Fruit fly (Drosophila melanogaster) whole organism, embryonic: ENCODE data around the gene Sirt6.

Experiments used
- Awh ChIP-seq: fragments of 200-800 bp; sonication (Bioruptor generic); IDR thresholded peaks from 2 replicates; pipeline ENCODE4, ENCODE4 v1.3.6; 2022; ENCODE audit warnings: missing biosample characterization, missing genetic modification characterization
- CG11398 ChIP-seq: fragments of 200-800 bp; sonication (Bioruptor generic); optimal IDR thresholded peaks from 2 replicates; lab custom pipeline; 2016; ENCODE audit warnings: missing biosample characterization, missing genetic modification characterization
- CG13287 ChIP-seq: fragments of 200-800 bp; sonication (Bioruptor generic); IDR thresholded peaks from 2 replicates; pipeline ENCODE4 v1.3.6; 2022; ENCODE audit warnings: missing biosample characterization, missing genetic modification characterization; ENCODE audit not compliant: partially characterized antibody
- CG13424 ChIP-seq: fragments of 200-800 bp; sonication (Bioruptor generic); optimal IDR thresholded peaks from 2 replicates; lab custom pipeline; 2019; ENCODE audit warnings: missing biosample characterization, mild to moderate bottlenecking, missing genetic modification characterization, moderate library complexity
- CG14441 ChIP-seq: fragments of 200-800 bp; sonication (Bioruptor generic); IDR thresholded peaks from 2 replicates; pipeline ENCODE4 v1.3.6; 2022; ENCODE audit warnings: missing biosample characterization, missing genetic modification characterization
- CG1603 ChIP-seq: fragments of 200-800 bp; sonication (Bioruptor generic); optimal IDR thresholded peaks from 2 replicates; lab custom pipeline; 2019; ENCODE audit warnings: missing biosample characterization, mild to moderate bottlenecking, missing genetic modification characterization, moderate library complexity
- CG2202 ChIP-seq: fragments of 200-800 bp; sonication (Bioruptor generic); optimal IDR thresholded peaks from 2 replicates; lab custom pipeline; 2018; ENCODE audit warnings: missing biosample characterization, mild to moderate bottlenecking, missing genetic modification characterization
- CG30020 ChIP-seq: fragments of 200-800 bp; optimal IDR thresholded peaks from 2 replicates; lab custom pipeline; 2019; ENCODE audit warnings: missing biosample characterization, mild to moderate bottlenecking, missing genetic modification characterization, moderate library complexity
- CG34422 ChIP-seq: fragments of 200-800 bp; sonication (Bioruptor generic); IDR thresholded peaks from 3 replicates; pipeline ENCODE4 v1.3.6; 2022; ENCODE audit warnings: missing biosample characterization, missing genetic modification characterization
- CG6683 ChIP-seq: fragments of 200-800 bp; sonication (Bioruptor generic); optimal IDR thresholded peaks from 2 replicates; lab custom pipeline; 2017; ENCODE audit warnings: missing biosample characterization, mild to moderate bottlenecking, missing genetic modification characterization, missing genetic modification reagents
- CG7271 ChIP-seq: fragments of 200-800 bp; sonication (Bioruptor generic); optimal IDR thresholded peaks from 2 replicates; lab custom pipeline; 2018; ENCODE audit warnings: missing biosample characterization, mild to moderate bottlenecking, missing genetic modification characterization, moderate library complexity
- CG8765 ChIP-seq: fragments of 200-800 bp; sonication (Bioruptor generic); IDR thresholded peaks from 2 replicates; pipeline ENCODE4 v1.3.6; 2022; ENCODE audit warnings: missing biosample characterization, missing genetic modification characterization
- Deaf1 ChIP-seq: fragments of 200-800 bp; optimal IDR thresholded peaks from 3 replicates; lab custom pipeline; 2019; ENCODE audit warnings: missing biosample characterization, mild to moderate bottlenecking, missing genetic modification characterization, moderate library complexity
- Dek ChIP-seq: fragments of 200-800 bp; sonication (Bioruptor generic); optimal IDR thresholded peaks from 3 replicates; lab custom pipeline; 2019; ENCODE audit warnings: missing biosample characterization, mild to moderate bottlenecking, missing genetic modification characterization, moderate library complexity
- Dp ChIP-seq: fragments of 200-800 bp; sonication (Bioruptor generic); optimal IDR thresholded peaks from 2 replicates; lab custom pipeline; 2018; ENCODE audit warnings: missing biosample characterization, mild to moderate bottlenecking, missing genetic modification characterization, moderate library complexity
- Elba2 ChIP-seq: fragments of 200-800 bp; sonication (Bioruptor generic); optimal IDR thresholded peaks from 3 replicates; lab custom pipeline; 2016; ENCODE audit warnings: missing biosample characterization, missing genetic modification characterization
- Hr78 ChIP-seq, 2 experiments: fragments of 200-800 bp in 1 of 2; fragments of >200 bp in 1 of 2; sonication (Bioruptor generic) in 1 of 2; optimal IDR thresholded peaks; 2 replicates each; lab custom pipeline; 2017 to 2019; ENCODE audit warnings: missing biosample characterization in 2 of 2, missing genetic modification characterization in 2 of 2, mild to moderate bottlenecking in 1 of 2, moderate library complexity in 1 of 2
- MESR4 ChIP-seq: fragments of 200-800 bp; sonication (Bioruptor generic); optimal IDR thresholded peaks from 2 replicates; lab custom pipeline; 2018; ENCODE audit warnings: missing biosample characterization, mild to moderate bottlenecking, missing genetic modification characterization, moderate library complexity
- Max ChIP-seq: fragments of 200-800 bp; sonication (Bioruptor generic); optimal IDR thresholded peaks from 2 replicates; lab custom pipeline; 2016; ENCODE audit warnings: missing biosample characterization, mild to moderate bottlenecking, missing genetic modification characterization
- NC2α ChIP-seq: fragments of 200-800 bp; sonication (Bioruptor generic); optimal IDR thresholded peaks from 2 replicates; lab custom pipeline; 2016; ENCODE audit warnings: missing biosample characterization, missing genetic modification characterization
- Neu2 ChIP-seq: fragments of 200-800 bp; sonication (Bioruptor generic); optimal IDR thresholded peaks from 3 replicates; lab custom pipeline; 2016; ENCODE audit warnings: missing biosample characterization, missing genetic modification characterization, borderline replicate concordance
- Spps ChIP-seq: fragments of 200-800 bp; sonication (Bioruptor generic); optimal IDR thresholded peaks from 2 replicates; lab custom pipeline; 2018; ENCODE audit warnings: missing biosample characterization, mild to moderate bottlenecking, missing genetic modification characterization
- Stat92E ChIP-seq, 3 experiments: fragments of >200 bp in 2 of 3; fragments of 200-800 bp in 1 of 3; sonication (Bioruptor generic) in 1 of 3; optimal IDR thresholded peaks; 2 replicates each; lab custom pipeline; 2017 to 2019; ENCODE audit warnings: missing biosample characterization in 3 of 3, missing genetic modification characterization in 3 of 3, mild to moderate bottlenecking in 1 of 3, moderate library complexity in 1 of 3
- Xrp1 ChIP-seq: fragments of 200-800 bp; sonication (Bioruptor generic); IDR thresholded peaks from 2 replicates; pipeline ENCODE4 v1.3.6; 2022; ENCODE audit warnings: missing biosample characterization, missing genetic modification characterization
- crp ChIP-seq, 2 experiments: fragments of 200-800 bp; sonication (Bioruptor generic); optimal IDR thresholded peaks; 2 replicates in 1 of 2; 3 replicates in 1 of 2; lab custom pipeline; 2017; ENCODE audit warnings: missing biosample characterization in 2 of 2, missing genetic modification characterization in 2 of 2, mild to moderate bottlenecking in 1 of 2, moderate library complexity in 1 of 2
- kah ChIP-seq: fragments of 200-800 bp; sonication (Bioruptor generic); optimal IDR thresholded peaks from 2 replicates; lab custom pipeline; 2018; ENCODE audit warnings: missing biosample characterization, mild to moderate bottlenecking, missing genetic modification characterization
- lbe ChIP-seq: fragments of 200-800 bp; sonication (Bioruptor generic); optimal IDR thresholded peaks from 2 replicates; lab custom pipeline; 2016; ENCODE audit warnings: missing biosample characterization, mild to moderate bottlenecking, missing genetic modification characterization
- nerfin-1 ChIP-seq: fragments of 200-800 bp; sonication (Bioruptor generic); optimal IDR thresholded peaks from 3 replicates; lab custom pipeline; 2019; ENCODE audit warnings: missing biosample characterization, mild to moderate bottlenecking, missing genetic modification characterization, moderate library complexity
- odd ChIP-seq: fragments of 200-800 bp; sonication (Bioruptor generic); optimal IDR thresholded peaks from 2 replicates; lab custom pipeline; 2017; ENCODE audit warnings: missing biosample characterization, mild to moderate bottlenecking, missing genetic modification characterization
- pfk ChIP-seq: fragments of 200-800 bp; sonication (Bioruptor generic); optimal IDR thresholded peaks from 2 replicates; lab custom pipeline; 2018; ENCODE audit warnings: missing biosample characterization, mild to moderate bottlenecking, missing genetic modification characterization, moderate library complexity
- scrt ChIP-seq: fragments of 200-800 bp; sonication (Bioruptor generic); optimal IDR thresholded peaks from 2 replicates; lab custom pipeline; 2018; ENCODE audit warnings: missing biosample characterization, mild to moderate bottlenecking, missing genetic modification characterization, moderate library complexity
- sqz ChIP-seq: fragments of 200-800 bp; sonication (Bioruptor generic); optimal IDR thresholded peaks from 3 replicates; lab custom pipeline; 2018; ENCODE audit warnings: missing biosample characterization, mild to moderate bottlenecking, missing genetic modification characterization
- stc ChIP-seq: fragments of 200-800 bp; sonication (Bioruptor generic); IDR thresholded peaks from 2 replicates; pipeline ENCODE4 v1.3.6; 2022; ENCODE audit warnings: missing biosample characterization, missing genetic modification characterization
- sug ChIP-seq: fragments of 200-800 bp; optimal IDR thresholded peaks from 2 replicates; lab custom pipeline; 2019; ENCODE audit warnings: missing biosample characterization, mild to moderate bottlenecking, missing genetic modification characterization, moderate library complexity
- tin ChIP-seq: fragments of 200-800 bp; sonication (Bioruptor generic); optimal IDR thresholded peaks from 3 replicates; lab custom pipeline; 2016; ENCODE audit warnings: missing biosample characterization, missing genetic modification characterization
- tna ChIP-seq: fragments of 200-800 bp; sonication (Bioruptor generic); IDR thresholded peaks from 2 replicates; pipeline ENCODE4 v1.3.6; 2022; ENCODE audit warnings: missing biosample characterization, missing genetic modification characterization; ENCODE audit not compliant: partially characterized antibody
- zfh1 ChIP-seq: fragments of 200-800 bp; sonication (Bioruptor generic); IDR thresholded peaks from 3 replicates; pipeline ENCODE4 v1.3.6; 2022; ENCODE audit warnings: missing biosample characterization, missing genetic modification characterization

The Sirt6 gene

dm6 chr3R:10263972-10264536, 2.4 kb upstream of the Sirt6 start, which contains the start of gene Nuak (continued):
- TF ChIP-seq pfk (GFP tag; lab: Kevin White, UChicago): peak; percentile 38
- peak; percentile 37 for TF ChIP-seq CG2202 (tag; lab: Kevin White, UChicago)
- TF ChIP-seq lbe (GFP tag; lab: Kevin White, UChicago): peak; percentile 50
- peak; percentile 33 for TF ChIP-seq MESR4 (GFP tag; lab: Kevin White, UChicago)
- TF ChIP-seq Neu2: peak; percentile 51
- no peak for TF ChIP-seq CG34422
- no peak for TF ChIP-seq Hr78 (GFP tag; optimal IDR thresholded peaks at IDR 0.05; lab: Kevin White, UChicago)
- TF ChIP-seq Elba2 (GFP tag; lab: Kevin White, UChicago): peak; percentile 97
- peak; percentile 64 for TF ChIP-seq Deaf1 (tag; lab: Kevin White, UChicago)
- peak; percentile 32 for TF ChIP-seq Spps (tag; lab: Kevin White, UChicago)
- peak; percentile 90 for TF ChIP-seq CG13424
- peak; percentile 94 for TF ChIP-seq Dp (GFP tag; lab: Kevin White, UChicago)
- TF ChIP-seq sqz (GFP tag; lab: Kevin White, UChicago): peak; percentile 14
- no peak for TF ChIP-seq odd (GFP tag; lab: Kevin White, UChicago)
- TF ChIP-seq Stat92E (GFP tag; optimal IDR thresholded peaks at IDR 0.05; lab: Kevin White, UChicago): peak in 1 of 3 experiments; percentile 81
- TF ChIP-seq CG7271: peak; percentile 61
- peak; percentile 72 for TF ChIP-seq CG11398 (GFP tag; lab: Kevin White, UChicago)
- peak; percentile 56 for TF ChIP-seq CG6683 (GFP tag; lab: Kevin White, UChicago)
- peak; percentile 93 to 99 for TF ChIP-seq crp (GFP tag; optimal IDR thresholded peaks at IDR 0.05; lab: Kevin White, UChicago)
- no peak for TF ChIP-seq CG8765
- peak; percentile 83 for TF ChIP-seq Max (GFP tag; lab: Kevin White, UChicago)
- peak; percentile 95 for TF ChIP-seq tin (GFP tag; lab: Kevin White, UChicago)
- no peak for TF ChIP-seq CG13287 (GFP tag; lab: Robert Waterston, UW)
- TF ChIP-seq NC2α (GFP tag; lab: Kevin White, UChicago): peak; percentile 71
- no peak for TF ChIP-seq Awh (GFP tag; lab: Robert Waterston, UW)
- no peak for TF ChIP-seq CG14441 (GFP tag; lab: Robert Waterston, UW)
- peak; percentile 74 for TF ChIP-seq CG1603 (tag; lab: Kevin White, UChicago)
- TF ChIP-seq tna (GFP tag; lab: Robert Waterston, UW): no peak
- peak; percentile 70 for TF ChIP-seq nerfin-1 (tag; lab: Kevin White, UChicago)
- TF ChIP-seq zfh1 (GFP tag; lab: Robert Waterston, UW): no peak
- TF ChIP-seq CG30020 (tag; lab: Kevin White, UChicago): peak; percentile 64
- TF ChIP-seq Xrp1 (GFP tag; lab: Robert Waterston, UW): no peak
- TF ChIP-seq Dek: peak; percentile 79
- TF ChIP-seq stc (GFP tag; lab: Robert Waterston, UW): no peak
- peak; percentile 49 for TF ChIP-seq kah

- TF ChIP-seq sug (tag; lab: Kevin White, UChicago): peak; percentile 94
- TF ChIP-seq scrt (GFP tag; lab: Kevin White, UChicago): no peak
- TF ChIP-seq, all 482 proteins: peak for 1
These were observed 9.8 kb downstream of the Sirt6 start for dm6 chr3R:10251846-10252245.
